Fruit fly (Drosophila melanogaster): Measurements from ENCODE around the gene CG2004.

The CG2004 gene

DNA sequence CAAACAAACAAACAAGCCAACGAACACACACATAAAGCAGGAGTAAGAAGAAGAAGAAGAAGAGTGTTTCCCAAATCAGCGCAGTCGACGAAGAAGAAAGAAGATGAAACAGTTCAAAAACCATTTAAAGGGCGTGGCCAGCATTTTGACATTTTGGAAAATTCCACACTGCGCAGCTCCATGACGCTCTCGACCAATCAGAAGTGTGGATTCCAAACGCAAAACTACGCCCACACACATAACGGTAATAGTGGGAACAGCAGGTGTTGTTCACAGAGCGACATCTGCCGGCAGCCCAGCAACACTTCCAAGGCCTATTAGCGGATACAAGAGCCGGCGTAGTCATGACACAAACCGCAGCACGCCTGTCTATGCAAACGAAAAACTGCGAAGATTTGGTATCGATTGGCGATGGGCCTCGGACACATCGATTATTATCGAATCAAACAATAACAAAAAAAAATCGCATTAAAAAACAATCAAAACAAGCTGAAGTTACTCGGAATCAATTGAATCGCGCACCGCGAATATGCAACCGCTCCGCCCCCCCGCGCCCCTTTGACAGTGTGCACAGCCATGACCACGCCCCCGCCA, 38.0 kb downstream of the CG2004 start, which contains the start of gene Rubicon (continued):
- TF ChIP-seq CG15514 (GFP tag; optimal IDR thresholded peaks at IDR 0.05): peak; percentile 93
- peak; percentile 14 for TF ChIP-seq az2 (GFP tag; optimal IDR thresholded peaks at IDR 0.05)
- TF ChIP-seq CG13624 (GFP tag; optimal IDR thresholded peaks at IDR 0.05): peak; percentile 71
- TF ChIP-seq toy (GFP tag; IDR thresholded peaks at IDR 0.05): no peak
- peak; percentile 23 for TF ChIP-seq Blimp-1 (GFP tag; optimal IDR thresholded peaks at IDR 0.05)
- TF ChIP-seq sim (GFP tag; IDR thresholded peaks at IDR 0.05): no peak
- TF ChIP-seq en (GFP tag; optimal IDR thresholded peaks at IDR 0.05): no peak
- TF ChIP-seq tup (GFP tag; optimal IDR thresholded peaks at IDR 0.05): no peak
- TF ChIP-seq Xrp1 (GFP tag; IDR thresholded peaks at IDR 0.05): 0 out of 2 replicates have a peak, but pooled peaks have one; percentile 20
- TF ChIP-seq fd102C (GFP tag; optimal IDR thresholded peaks at IDR 0.05): peak; percentile 11
- TF ChIP-seq onecut (GFP tag; IDR thresholded peaks at IDR 0.05): peak; percentile 52
- peak; percentile 37 for TF ChIP-seq CG17802 (tag; optimal IDR thresholded peaks at IDR 0.05)
- TF ChIP-seq nau (GFP tag; optimal IDR thresholded peaks at IDR 0.05): no peak
- TF ChIP-seq CG4617 (GFP tag; optimal IDR thresholded peaks at IDR 0.05; ENCODE audit: borderline replicate concordance): peak; percentile 49
- peak; percentile 65 for TF ChIP-seq CG17829 (tag; optimal IDR thresholded peaks at IDR 0.05)
- TF ChIP-seq CG7839 (tag; optimal IDR thresholded peaks at IDR 0.05): peak; percentile 15
- no peak for TF ChIP-seq Lpt (GFP tag; optimal IDR thresholded peaks at IDR 0.05)
- no peak for TF ChIP-seq NFAT (GFP tag; IDR thresholded peaks at IDR 0.05)
- peak; percentile 88 for TF ChIP-seq CG11560 (tag; IDR thresholded peaks at IDR 0.05)
- peak; percentile 48 for TF ChIP-seq CG10543 (GFP tag; optimal IDR thresholded peaks at IDR 0.05)
- TF ChIP-seq Kr (GFP tag; optimal IDR thresholded peaks at IDR 0.05): no peak
- peak; percentile 29 for TF ChIP-seq CG4424 (GFP tag; optimal IDR thresholded peaks at IDR 0.05)
- TF ChIP-seq ftz-f1 (GFP tag; optimal IDR thresholded peaks at IDR 0.05): peak; percentile 97
- TF ChIP-seq CG2120 (GFP tag; optimal IDR thresholded peaks at IDR 0.05): peak; percentile 29
- no peak for TF ChIP-seq Usf (GFP tag; optimal IDR thresholded peaks at IDR 0.05)
- no peak for TF ChIP-seq cato (GFP tag; optimal IDR thresholded peaks at IDR 0.05; ENCODE audit: borderline replicate concordance)
- TF ChIP-seq B-H1 (GFP tag; IDR thresholded peaks at IDR 0.05): no peak; the same call in 2 of the 3 replicates
- no peak for TF ChIP-seq CG14965 (GFP tag; optimal IDR thresholded peaks at IDR 0.05; ENCODE audit: borderline replicate concordance)
- no peak for TF ChIP-seq luna (GFP tag; optimal IDR thresholded peaks at IDR 0.05)
- TF ChIP-seq Bteb2 (GFP tag; optimal IDR thresholded peaks at IDR 0.05): no peak
- peak; percentile 96 for TF ChIP-seq CTCF (GFP tag; optimal IDR thresholded peaks at IDR 0.05)
- no peak for TF ChIP-seq CG16815 (GFP tag; optimal IDR thresholded peaks at IDR 0.05)
- no peak for TF ChIP-seq D19B (GFP tag; optimal IDR thresholded peaks at IDR 0.05)
- no peak for TF ChIP-seq jing (GFP tag; optimal IDR thresholded peaks at IDR 0.05)
- peak; percentile 74 for TF ChIP-seq vnd (GFP tag; IDR thresholded peaks at IDR 0.05; ENCODE audit: partially characterized antibody)
- no peak for TF ChIP-seq fd96Cb (tag; optimal IDR thresholded peaks at IDR 0.05)
- peak; percentile 48 for TF ChIP-seq MTF-1 (GFP tag; optimal IDR thresholded peaks at IDR 0.05; ENCODE audit: borderline replicate concordance)
- TF ChIP-seq Dbx (GFP tag; IDR thresholded peaks at IDR 0.05): peak; percentile 79
- TF ChIP-seq CG1024 (GFP tag; IDR thresholded peaks at IDR 0.05): no peak
- no peak for TF ChIP-seq Neu2 (GFP tag; optimal IDR thresholded peaks at IDR 0.05; ENCODE audit: borderline replicate concordance)
- TF ChIP-seq CG14860 (GFP tag; IDR thresholded peaks at IDR 0.05; ENCODE audit: partially characterized antibody): peak; percentile 84
- TF ChIP-seq scrt (GFP tag; optimal IDR thresholded peaks at IDR 0.05): peak; percentile 5
- TF ChIP-seq Ada2b (GFP tag; IDR thresholded peaks at IDR 0.05): no peak
- TF ChIP-seq stwl (tag; optimal IDR thresholded peaks at IDR 0.05): peak; percentile 84
- TF ChIP-seq CG3847 (GFP tag; IDR thresholded peaks at IDR 0.05): peak; percentile 66
- no peak for TF ChIP-seq Elba2 (GFP tag; optimal IDR thresholded peaks at IDR 0.05)
- peak; percentile 84 for TF ChIP-seq CG13894 (tag; optimal IDR thresholded peaks at IDR 0.05)
- peak; percentile 34 for TF ChIP-seq maf-S (GFP tag; optimal IDR thresholded peaks at IDR 0.05)
- no peak for TF ChIP-seq fd3F (GFP tag; optimal IDR thresholded peaks at IDR 0.05)
- TF ChIP-seq CG12155 (GFP tag; optimal IDR thresholded peaks at IDR 0.05): peak; percentile 50

All from whole organism, embryonic.